Fruit fly (Drosophila melanogaster) whole organism, adult: Measurements from ENCODE around the gene Octbeta1R.

Source experiments
- CG1620 ChIP-seq: fragments of 200-800 bp; sonication (Bioruptor generic); optimal IDR thresholded peaks from 2 replicates; lab custom pipeline; 2016; ENCODE audit warnings: missing biosample characterization, missing genetic modification characterization
- CG33017 ChIP-seq: fragments of 200-800 bp; sonication (Bioruptor generic); optimal IDR thresholded peaks from 2 replicates; lab custom pipeline; 2018; ENCODE audit warnings: missing biosample characterization, mild to moderate bottlenecking, missing genetic modification characterization, moderate library complexity
- CG7045 ChIP-seq: fragments of 200-800 bp; sonication (Bioruptor generic); optimal IDR thresholded peaks from 2 replicates; lab custom pipeline; 2017; ENCODE audit warnings: missing biosample characterization, mild to moderate bottlenecking, missing genetic modification characterization
- Clk ChIP-seq: fragments of 200-800 bp; sonication (Bioruptor generic); optimal IDR thresholded peaks from 2 replicates; lab custom pipeline; 2017; ENCODE audit warnings: missing biosample characterization, missing genetic modification characterization
- Crg-1 ChIP-seq: fragments of 200-800 bp; sonication (Bioruptor generic); optimal IDR thresholded peaks from 2 replicates; lab custom pipeline; 2016; ENCODE audit warnings: missing biosample characterization, missing genetic modification characterization
- bab1 ChIP-seq: fragments of 200-800 bp; sonication (Bioruptor generic); optimal IDR thresholded peaks from 3 replicates; lab custom pipeline; 2019; ENCODE audit warnings: missing biosample characterization, mild to moderate bottlenecking, missing genetic modification characterization, moderate library complexity
- cic ChIP-seq: fragments of 200-800 bp; sonication (Bioruptor generic); optimal IDR thresholded peaks from 2 replicates; lab custom pipeline; 2017; ENCODE audit warnings: missing biosample characterization, mild to moderate bottlenecking, missing genetic modification characterization, moderate library complexity
- cnc ChIP-seq, 2 experiments: fragments of >200 bp; optimal IDR thresholded peaks; 2 replicates each; lab custom pipeline; 2017

dm6 chr3R:22503630-22504029, 6.6 kb downstream of the Octbeta1R start:
- no peak for TF ChIP-seq cic
- no peak for TF ChIP-seq CG7045 (GFP tag; lab: Kevin White, UChicago)
- no peak for TF ChIP-seq Clk (GFP tag; lab: Kevin White, UChicago)
- TF ChIP-seq Crg-1 (GFP tag; lab: Kevin White, UChicago): no peak
- no peak for TF ChIP-seq CG33017 (tag; lab: Kevin White, UChicago)
- no peak for TF ChIP-seq bab1 (GFP tag; lab: Kevin White, UChicago)
- no peak for TF ChIP-seq cnc (optimal IDR thresholded peaks at IDR 0.05; lab: Kevin White, UChicago)
- TF ChIP-seq CG1620: no peak
